Worm (Caenorhabditis elegans) whole organism, L4/young adult: ENCODE results near the gene K11H12.10.

Experiments used
- dao-5 ChIP-seq: sonication (generic microtip); optimal IDR thresholded peaks from 2 replicates; lab custom pipeline; 2016; ENCODE audit warnings: missing genotype, missing genetic modification characterization, moderate library complexity, missing compliant biosample characterization
- him-1 ChIP-seq: sonication (generic microtip); optimal IDR thresholded peaks from 2 replicates; lab custom pipeline; 2016; ENCODE audit warnings: missing genotype, missing genetic modification reagents, missing genetic modification characterization, missing compliant biosample characterization

DNA sequence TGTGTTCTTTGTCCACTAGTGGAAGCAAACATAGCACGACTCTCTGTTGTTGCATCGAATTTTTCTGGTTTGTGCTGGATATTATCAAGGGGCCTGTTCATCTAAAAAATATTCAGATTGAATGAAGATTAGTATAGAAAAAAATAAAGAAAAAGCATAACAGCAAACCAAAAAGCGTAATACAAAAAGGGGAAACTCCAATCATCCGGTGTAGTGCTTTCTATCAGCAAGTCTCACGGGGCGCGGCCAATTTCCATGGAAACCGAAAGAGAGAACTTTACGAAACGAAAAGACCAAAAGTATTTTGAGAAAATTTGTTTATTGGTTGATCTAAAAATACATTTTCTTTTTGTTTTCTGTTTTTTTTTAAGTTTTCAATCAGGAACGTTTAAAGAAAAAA is 22.4 kb downstream of the K11H12.10 start, which contains the start of gene Y55F3C.17:
- TF ChIP-seq him-1 (no peak), dao-5 (tag; lab: Kevin White, UChicago) (no peak)
